Fruit fly (Drosophila melanogaster) whole organism, prepupa: ENCODE data around the gene Hipk.

Source experiments
- Blimp-1 ChIP-seq: fragments of 200-800 bp; sonication (Bioruptor generic); optimal IDR thresholded peaks from 3 replicates; lab custom pipeline; 2017; ENCODE audit warnings: missing biosample characterization, missing genetic modification characterization, mild to moderate bottlenecking, moderate library complexity, missing genetic modification reagents
- CG10631 ChIP-seq: fragments of 200-800 bp; sonication (Bioruptor generic); optimal IDR thresholded peaks from 2 replicates; lab custom pipeline; 2016; ENCODE audit warnings: missing biosample characterization, missing genetic modification characterization
- CG10669 ChIP-seq: fragments of 200-800 bp; sonication (Bioruptor generic); optimal IDR thresholded peaks from 3 replicates; lab custom pipeline; 2018; ENCODE audit warnings: missing biosample characterization, mild to moderate bottlenecking, missing genetic modification characterization, moderate library complexity
- CG11294 ChIP-seq: fragments of 200-800 bp; sonication (Bioruptor generic); IDR thresholded peaks from 2 replicates; pipeline ENCODE4 v1.3.6; 2022; ENCODE audit warnings: missing biosample characterization, missing genetic modification characterization
- CG11762 ChIP-seq: fragments of 200-800 bp; sonication (Bioruptor generic); optimal IDR thresholded peaks from 3 replicates; lab custom pipeline; 2016; ENCODE audit warnings: missing biosample characterization, missing genetic modification characterization; ENCODE audit not compliant: insufficient read depth
- CG11902 ChIP-seq: fragments of 200-800 bp; sonication (Bioruptor generic); optimal IDR thresholded peaks from 3 replicates; lab custom pipeline; 2016; ENCODE audit warnings: missing biosample characterization, missing genetic modification characterization
- CG16779 ChIP-seq: fragments of 200-800 bp; sonication (Bioruptor generic); optimal IDR thresholded peaks from 3 replicates; lab custom pipeline; 2017; ENCODE audit warnings: missing biosample characterization, mild to moderate bottlenecking, missing genetic modification characterization
- CG31627 ChIP-seq: fragments of 200-800 bp; sonication (Bioruptor generic); optimal IDR thresholded peaks from 3 replicates; lab custom pipeline; 2016; ENCODE audit warnings: missing biosample characterization, missing genetic modification characterization
- CG32006 ChIP-seq: fragments of 200-800 bp; sonication (Bioruptor generic); optimal IDR thresholded peaks from 3 replicates; lab custom pipeline; 2017; ENCODE audit warnings: missing biosample characterization, mild to moderate bottlenecking, missing genetic modification characterization
- CG3919 ChIP-seq: fragments of 200-800 bp; sonication (Bioruptor generic); optimal IDR thresholded peaks from 3 replicates; lab custom pipeline; 2016; ENCODE audit warnings: missing biosample characterization, missing genetic modification characterization
- CG6163 ChIP-seq: fragments of 200-800 bp; sonication (Bioruptor generic); IDR thresholded peaks from 3 replicates; pipeline ENCODE4 v1.3.6; 2022; ENCODE audit warnings: missing biosample characterization, missing genetic modification characterization
- CG7368 ChIP-seq: fragments of 200-800 bp; sonication (Bioruptor generic); optimal IDR thresholded peaks from 3 replicates; lab custom pipeline; 2016; ENCODE audit warnings: missing biosample characterization, missing genetic modification characterization
- CG8119 ChIP-seq: fragments of 200-800 bp; sonication (Bioruptor generic); IDR thresholded peaks from 3 replicates; pipeline ENCODE4 v1.3.6; 2022; ENCODE audit warnings: missing biosample characterization, missing genetic modification characterization
- CG8319 ChIP-seq: fragments of 200-800 bp; sonication (Bioruptor generic); optimal IDR thresholded peaks from 3 replicates; lab custom pipeline; 2016; ENCODE audit warnings: missing biosample characterization, missing genetic modification characterization
- CG8632 ChIP-seq: fragments of 200-800 bp; sonication (Bioruptor generic); optimal IDR thresholded peaks from 3 replicates; lab custom pipeline; 2016; ENCODE audit warnings: missing biosample characterization, missing genetic modification characterization
- CG9139 ChIP-seq: fragments of 200-800 bp; sonication (Bioruptor generic); optimal IDR thresholded peaks from 3 replicates; lab custom pipeline; 2017; ENCODE audit warnings: missing biosample characterization, mild to moderate bottlenecking, missing genetic modification characterization
- Eip75B ChIP-seq: fragments of 200-800 bp; sonication (Bioruptor generic); optimal IDR thresholded peaks from 3 replicates; lab custom pipeline; 2016; ENCODE audit warnings: missing biosample characterization, missing genetic modification characterization
- Eip93F ChIP-seq: fragments of 200-800 bp; sonication (Bioruptor generic); optimal IDR thresholded peaks from 2 replicates; lab custom pipeline; 2016; ENCODE audit warnings: missing biosample characterization, mild to moderate bottlenecking, missing genetic modification characterization
- Ets21C ChIP-seq: fragments of 200-800 bp; sonication (Bioruptor generic); optimal IDR thresholded peaks from 3 replicates; lab custom pipeline; 2016; ENCODE audit warnings: missing biosample characterization, missing genetic modification characterization
- Ets96B ChIP-seq: fragments of 200-800 bp; optimal IDR thresholded peaks from 2 replicates; lab custom pipeline; 2019; ENCODE audit warnings: missing biosample characterization, mild to moderate bottlenecking, missing genetic modification characterization, moderate library complexity
- Gug ChIP-seq: fragments of 200-800 bp; sonication (Bioruptor generic); IDR thresholded peaks from 2 replicates; pipeline ENCODE4 v1.3.6; 2022; ENCODE audit warnings: missing biosample characterization, missing genetic modification characterization
- Hr38 ChIP-seq: sonication (Bioruptor generic); optimal IDR thresholded peaks from 2 replicates; lab custom pipeline; 2016; ENCODE audit warnings: missing biosample characterization, missing genetic modification characterization
- Hr4 ChIP-seq: fragments of 200-800 bp; sonication (Bioruptor generic); optimal IDR thresholded peaks from 3 replicates; lab custom pipeline; 2016; ENCODE audit warnings: missing biosample characterization, missing genetic modification characterization
- Lpt ChIP-seq: fragments of 200-800 bp; sonication (Bioruptor generic); optimal IDR thresholded peaks from 3 replicates; lab custom pipeline; 2016; ENCODE audit warnings: missing biosample characterization, missing genetic modification characterization
- Met ChIP-seq: fragments of 200-800 bp; sonication (Bioruptor generic); optimal IDR thresholded peaks from 3 replicates; lab custom pipeline; 2016; ENCODE audit warnings: missing biosample characterization, missing genetic modification characterization
- OdsH ChIP-seq: fragments of 200-800 bp; sonication (Bioruptor generic); optimal IDR thresholded peaks from 3 replicates; lab custom pipeline; 2016; ENCODE audit warnings: missing biosample characterization, missing genetic modification characterization
- Smox ChIP-seq: fragments of 200-800 bp; sonication (Bioruptor generic); optimal IDR thresholded peaks from 3 replicates; lab custom pipeline; 2016; ENCODE audit warnings: missing biosample characterization, missing genetic modification characterization
- achi ChIP-seq: fragments of 200-800 bp; sonication (Bioruptor generic); optimal IDR thresholded peaks from 3 replicates; lab custom pipeline; 2016; ENCODE audit warnings: missing biosample characterization, missing genetic modification characterization
- acj6 ChIP-seq: fragments of 200-800 bp; sonication (Bioruptor generic); optimal IDR thresholded peaks from 3 replicates; lab custom pipeline; 2016; ENCODE audit warnings: missing biosample characterization, missing genetic modification characterization
- cyc ChIP-seq: fragments of 200-800 bp; sonication (Bioruptor generic); optimal IDR thresholded peaks from 3 replicates; lab custom pipeline; 2016; ENCODE audit warnings: missing biosample characterization, missing genetic modification characterization
- dac ChIP-seq: fragments of 200-800 bp; sonication (Bioruptor generic); optimal IDR thresholded peaks from 2 replicates; lab custom pipeline; 2017; ENCODE audit warnings: missing biosample characterization, mild to moderate bottlenecking, missing genetic modification characterization
- dsx ChIP-seq: fragments of 200-800 bp; optimal IDR thresholded peaks from 3 replicates; lab custom pipeline; 2019; ENCODE audit warnings: missing biosample characterization, mild to moderate bottlenecking, missing genetic modification characterization, moderate library complexity; ENCODE audit not compliant: poor library complexity, severe bottlenecking
- eg ChIP-seq: fragments of 200-800 bp; sonication (Bioruptor generic); IDR thresholded peaks from 3 replicates; pipeline ENCODE4 v1.3.6; 2022; ENCODE audit warnings: missing biosample characterization, missing genetic modification characterization
- fd85E ChIP-seq: fragments of 200-800 bp; sonication (Bioruptor generic); optimal IDR thresholded peaks from 3 replicates; lab custom pipeline; 2016; ENCODE audit warnings: missing biosample characterization, missing genetic modification characterization
- lz ChIP-seq: fragments of 200-800 bp; sonication (Bioruptor generic); optimal IDR thresholded peaks from 3 replicates; lab custom pipeline; 2016; ENCODE audit warnings: missing biosample characterization, missing genetic modification characterization
- net ChIP-seq: fragments of 200-800 bp; sonication (Bioruptor generic); optimal IDR thresholded peaks from 3 replicates; lab custom pipeline; 2016; ENCODE audit warnings: missing biosample characterization, missing genetic modification characterization
- pdm3 ChIP-seq: fragments of 200-800 bp; sonication (Bioruptor generic); optimal IDR thresholded peaks from 3 replicates; lab custom pipeline; 2016; ENCODE audit warnings: missing biosample characterization, missing genetic modification characterization
- spab ChIP-seq: fragments of 200-800 bp; sonication (Bioruptor generic); optimal IDR thresholded peaks from 2 replicates; lab custom pipeline; 2017; ENCODE audit warnings: missing biosample characterization, mild to moderate bottlenecking, missing genetic modification characterization, missing genetic modification reagents
- svp ChIP-seq: fragments of 200-800 bp; sonication (Bioruptor generic); peaks from one replicate; lab custom pipeline; 2016; ENCODE audit warnings: missing biosample characterization, missing genetic modification characterization
- vri ChIP-seq: fragments of 200-800 bp; sonication (Bioruptor generic); optimal IDR thresholded peaks from 3 replicates; lab custom pipeline; 2016; ENCODE audit warnings: missing biosample characterization, mild to moderate bottlenecking, missing genetic modification characterization

The Hipk gene

dm6 chr3L:565964-566627, 23.2 kb downstream of the Hipk start (continued):
- TF ChIP-seq pdm3 (GFP tag; lab: Kevin White, UChicago) (peak; percentile 92), Blimp-1 (GFP tag; lab: Kevin White, UChicago) (peak; percentile 67), CG8632 (GFP tag; lab: Kevin White, UChicago) (peak; percentile 83), eg (GFP tag; lab: Robert Waterston, UW) (peak; percentile 83), svp (peak; percentile 98), net (peak; percentile 89), dac (peak; percentile 85), acj6 (peak; percentile 90), CG32006 (peak; percentile 95), CG10631 (GFP tag; lab: Kevin White, UChicago) (peak; percentile 89), Lpt (GFP tag; lab: Kevin White, UChicago) (peak; percentile 81), cyc (peak; percentile 92), CG6163 (GFP tag; lab: Robert Waterston, UW) (peak; percentile 73), CG31627 (GFP tag; lab: Kevin White, UChicago) (peak; percentile 94), CG16779 (tag; lab: Kevin White, UChicago) (peak; percentile 27), CG11762 (GFP tag; lab: Kevin White, UChicago) (peak; percentile 83), OdsH (GFP tag; lab: Kevin White, UChicago) (peak; percentile 89), CG7368 (GFP tag; lab: Kevin White, UChicago) (peak; percentile 81), dsx (GFP tag; lab: Kevin White, UChicago) (no peak), Ets96B (peak; percentile 89), Smox (GFP tag; lab: Kevin White, UChicago) (peak; percentile 90), Eip93F (GFP tag; lab: Kevin White, UChicago) (peak; percentile 74), CG3919 (peak; percentile 90), Gug (GFP tag; lab: Robert Waterston, UW) (peak; percentile 67), Eip75B (GFP tag; lab: Kevin White, UChicago) (peak; percentile 93), Met (GFP tag; lab: Kevin White, UChicago) (peak; percentile 92), vri (GFP tag; lab: Kevin White, UChicago) (peak; percentile 48), Ets21C (GFP tag; lab: Kevin White, UChicago) (peak; percentile 87), Hr4 (GFP tag; lab: Kevin White, UChicago) (peak; percentile 93)

- TF ChIP-seq dac (no peak), Blimp-1 (GFP tag; lab: Kevin White, UChicago) (no peak)
Observed at dm6 chr3L:572940-573339, 30.1 kb downstream of the Hipk start.

- TF ChIP-seq svp, result peak; percentile 11
- TF ChIP-seq Ets96B, result no peak
Observed at dm6 chr3L:581037-581436, 38.2 kb downstream of the Hipk start, which contains the start of gene Ppm1. Gene Ppm1, plus strand, starts transcription at chr3L:581337.

- TF ChIP-seq Hr38 (GFP tag; lab: Kevin White, UChicago) (no peak), CG11762 (GFP tag; lab: Kevin White, UChicago) (no peak), lz (no peak), CG8119 (GFP tag; lab: Robert Waterston, UW) (no peak), CG11902 (GFP tag; lab: Kevin White, UChicago) (no peak), CG9139 (no peak), fd85E (GFP tag; lab: Kevin White, UChicago) (no peak), CG6163 (GFP tag; lab: Robert Waterston, UW) (no peak), Ets21C (GFP tag; lab: Kevin White, UChicago) (no peak), CG10669 (GFP tag; lab: Kevin White, UChicago) (no peak), CG8319 (no peak), Blimp-1 (GFP tag; lab: Kevin White, UChicago) (no peak), Eip75B (GFP tag; lab: Kevin White, UChicago) (no peak), Hr4 (GFP tag; lab: Kevin White, UChicago) (no peak), CG11294 (no peak), Met (GFP tag; lab: Kevin White, UChicago) (no peak), CG7368 (GFP tag; lab: Kevin White, UChicago) (no peak), achi (GFP tag; lab: Kevin White, UChicago) (no peak), spab (GFP tag; lab: Kevin White, UChicago) (no peak)
Observed at dm6 chr3L:586582-587213, 43.8 kb downstream of the Hipk start.
